Fruit fly (Drosophila melanogaster): ENCODE results near the gene CG7668.

DNA sequence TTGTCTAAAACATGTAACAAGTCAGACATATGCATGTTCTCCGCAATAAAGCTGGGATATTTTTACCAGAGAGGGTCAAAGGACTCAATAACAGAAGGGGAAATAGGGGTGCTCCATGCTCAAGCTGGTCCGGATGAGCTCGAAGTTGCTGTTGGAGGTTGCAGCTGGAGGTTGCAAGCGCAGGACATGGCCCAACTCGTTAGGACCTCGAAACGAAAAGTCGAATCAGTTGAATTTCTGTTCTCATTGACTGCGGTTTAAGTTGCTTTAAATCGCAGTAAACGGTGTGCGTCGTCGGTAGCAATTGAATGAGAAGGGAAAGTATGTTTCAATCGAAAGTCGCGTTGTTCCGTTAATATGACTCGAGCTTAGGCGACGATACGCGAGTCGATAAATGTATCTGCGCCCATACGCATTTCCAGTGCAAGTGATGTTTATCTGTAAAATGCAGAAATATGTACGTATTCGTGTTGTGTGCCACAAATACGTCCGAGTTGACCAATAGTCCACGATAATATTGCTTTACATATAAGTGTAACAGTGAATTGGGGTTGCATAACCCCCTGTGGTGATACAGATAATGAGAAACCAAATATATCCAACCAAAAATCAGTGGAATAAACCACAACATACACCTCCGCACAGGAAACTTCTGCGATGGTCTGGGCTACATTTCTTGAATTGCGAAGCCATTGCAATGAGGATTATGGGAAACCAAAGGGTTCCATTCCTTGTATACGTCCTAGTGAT lies 2.7 kb downstream of the CG7668 start, which contains the start of gene kug:
- TF ChIP-seq CG11398 (GFP tag; optimal IDR thresholded peaks at IDR 0.05) (no peak), HHEX (GFP tag; optimal IDR thresholded peaks at IDR 0.05) (no peak), hth (optimal IDR thresholded peaks at IDR 0.05) (no peak), CG9609 (GFP tag; optimal IDR thresholded peaks at IDR 0.05) (no peak), CG18599 (GFP tag; optimal IDR thresholded peaks at IDR 0.05) (no peak), CG30431 (GFP tag; optimal IDR thresholded peaks at IDR 0.05) (no peak), CG34422 (GFP tag; IDR thresholded peaks at IDR 0.05) (no peak), odd (GFP tag; optimal IDR thresholded peaks at IDR 0.05) (no peak), CG15514 (GFP tag; optimal IDR thresholded peaks at IDR 0.05) (no peak), CG13296 (GFP tag; optimal IDR thresholded peaks at IDR 0.05) (no peak), gce (GFP tag; IDR thresholded peaks at IDR 0.05) (no peak), CTCF (GFP tag; optimal IDR thresholded peaks at IDR 0.05) (no peak)
